Fruit fly (Drosophila melanogaster) whole organism, embryonic: ENCODE data around the gene CG46396.

Experiments used
- CG14710 ChIP-seq: fragments of 200-800 bp; sonication (Bioruptor generic); optimal IDR thresholded peaks from 3 replicates; lab custom pipeline; 2019; ENCODE audit warnings: missing biosample characterization, mild to moderate bottlenecking, missing genetic modification characterization, moderate library complexity
- CG9437 ChIP-seq: fragments of 200-800 bp; sonication (Bioruptor generic); optimal IDR thresholded peaks from 2 replicates; lab custom pipeline; 2018; ENCODE audit warnings: missing biosample characterization, mild to moderate bottlenecking, missing genetic modification characterization
- pho ChIP-seq: fragments of 200-800 bp; sonication (Bioruptor generic); optimal IDR thresholded peaks from 2 replicates; lab custom pipeline; 2016; ENCODE audit warnings: missing biosample characterization, missing genetic modification characterization

dm6 chr3R:6341668-6342067 lies 37.8 kb downstream of the CG46396 start, which contains the start of gene CG17917:
- TF ChIP-seq CG14710 (tag; lab: Kevin White, UChicago) (no peak), pho (GFP tag; lab: Kevin White, UChicago) (no peak), CG9437 (GFP tag; lab: Kevin White, UChicago) (no peak)
